Worm (Caenorhabditis elegans): Measurements from ENCODE around the gene glo-1.

DNA sequence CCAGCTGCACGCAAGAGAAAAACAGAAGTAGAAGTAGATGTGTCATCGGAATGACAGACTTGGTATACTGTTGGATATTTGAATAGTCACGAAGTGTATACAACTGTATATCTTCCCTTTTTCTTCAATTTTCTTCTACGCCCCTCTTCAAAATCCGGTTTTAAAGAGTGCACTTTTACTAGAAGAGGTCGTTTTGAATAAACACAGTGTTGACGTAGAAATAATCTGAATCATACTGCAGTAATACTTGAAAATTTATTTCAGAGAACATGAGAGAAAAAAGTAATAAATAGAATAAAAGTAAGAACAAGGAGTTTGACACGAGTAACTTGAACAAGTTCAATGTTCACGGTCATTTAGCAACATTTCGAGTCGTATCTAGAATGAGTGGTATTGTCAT, 9.5 kb downstream of the glo-1 start, which contains the start of gene R07B1.8:
- TF ChIP-seq aly-2 (tag; optimal IDR thresholded peaks at IDR 0.05), result no peak
- no peak for TF ChIP-seq ces-1 (GFP tag; optimal IDR thresholded peaks at IDR 0.05)
- no peak for TF ChIP-seq nhr-25 (tag; optimal IDR thresholded peaks at IDR 0.05; ENCODE audit: borderline replicate concordance, insufficient read depth)
